Worm (Caenorhabditis elegans) whole organism, L2 larva: Measurements from ENCODE around the gene elmd-1.

Source experiments
- ama-1 ChIP-seq: fragments of 150-350 bp; optimal IDR thresholded peaks from 2 replicates; lab custom pipeline; 2018; ENCODE audit warnings: inconsistent platforms
- blmp-1 ChIP-seq: sonication (generic microtip); optimal IDR thresholded peaks from 2 replicates; lab custom pipeline; 2017; ENCODE audit warnings: missing genetic modification characterization, mild to moderate bottlenecking, missing compliant biosample characterization, antibody characterized with exemption, moderate library complexity; ENCODE audit not compliant: insufficient read depth
- egl-27 ChIP-seq: sonication (generic microtip); optimal IDR thresholded peaks from 3 replicates; lab custom pipeline; 2017; ENCODE audit warnings: missing biosample characterization, missing genetic modification reagents, missing genetic modification characterization
- elt-1 ChIP-seq: fragments of 150-350 bp; optimal IDR thresholded peaks from 2 replicates; lab custom pipeline; 2014; ENCODE audit warnings: missing biosample characterization, missing genetic modification characterization
- elt-3 ChIP-seq: sonication (generic microtip); optimal IDR thresholded peaks from 2 replicates; lab custom pipeline; 2017; ENCODE audit warnings: missing biosample characterization, missing genetic modification characterization
- lin-39 ChIP-seq: fragments of 150-350 bp; optimal IDR thresholded peaks from 2 replicates; lab custom pipeline; 2014; ENCODE audit warnings: missing biosample characterization, missing genetic modification reagents, missing genetic modification characterization
- lsy-2 ChIP-seq, 2 experiments: fragments of 150-350 bp in 1 of 2; sonication (generic microtip) in 1 of 2; optimal IDR thresholded peaks; 2 replicates each; lab custom pipeline; 2014 to 2017; ENCODE audit warnings: missing biosample characterization in 2 of 2, missing genetic modification characterization in 2 of 2
- nhr-12 ChIP-seq: fragments of 150-350 bp; optimal IDR thresholded peaks from 2 replicates; lab custom pipeline; 2014; ENCODE audit warnings: missing biosample characterization, missing genetic modification characterization
- nhr-25 ChIP-seq: fragments of 150-350 bp; sonication (generic microtip); optimal IDR thresholded peaks from 3 replicates; lab custom pipeline; 2014; ENCODE audit warnings: missing biosample characterization, missing genetic modification characterization
- nhr-6 ChIP-seq: fragments of 150-350 bp; optimal IDR thresholded peaks from 2 replicates; lab custom pipeline; 2014; ENCODE audit warnings: missing biosample characterization, missing genetic modification characterization
- nhr-77 ChIP-seq: fragments of 150-350 bp; optimal IDR thresholded peaks from 2 replicates; lab custom pipeline; 2014; ENCODE audit warnings: missing biosample characterization, missing genetic modification characterization
- skn-1 ChIP-seq: sonication (generic microtip); optimal IDR thresholded peaks from 2 replicates; lab custom pipeline; 2017; ENCODE audit warnings: missing biosample characterization, missing genetic modification characterization
- snpc-4 ChIP-seq: fragments of 150-350 bp; optimal IDR thresholded peaks from 2 replicates; lab custom pipeline; 2014; ENCODE audit warnings: missing biosample characterization, missing genetic modification characterization

ce11 chrIII:3393687-3394086 lies 4.0 kb downstream of the elmd-1 start, which contains the start of gene mlc-4:
- no peak for TF ChIP-seq lsy-2 (tag; optimal IDR thresholded peaks at IDR 0.05; lab: Kevin White, UChicago)
- TF ChIP-seq elt-3 (tag; lab: Kevin White, UChicago), result no peak
- TF ChIP-seq nhr-12 (tag; lab: Kevin White, UChicago), result no peak
- no peak for TF ChIP-seq snpc-4 (tag; lab: Kevin White, UChicago)
- no peak for TF ChIP-seq nhr-77 (tag; lab: Kevin White, UChicago)
- TF ChIP-seq skn-1 (tag; lab: Kevin White, UChicago), result no peak
- no peak for TF ChIP-seq elt-1 (tag; lab: Kevin White, UChicago)
- no peak for TF ChIP-seq nhr-6 (tag; lab: Kevin White, UChicago)
- TF ChIP-seq ama-1, result no peak
- TF ChIP-seq egl-27 (tag; lab: Kevin White, UChicago), result no peak
- no peak for TF ChIP-seq lin-39 (tag; lab: Kevin White, UChicago)
- TF ChIP-seq nhr-25 (tag; lab: Kevin White, UChicago), result no peak
- TF ChIP-seq blmp-1 (tag; lab: Kevin White, UChicago), result no peak
